Worm (Caenorhabditis elegans): Measurements from ENCODE around the gene fut-4.

DNA sequence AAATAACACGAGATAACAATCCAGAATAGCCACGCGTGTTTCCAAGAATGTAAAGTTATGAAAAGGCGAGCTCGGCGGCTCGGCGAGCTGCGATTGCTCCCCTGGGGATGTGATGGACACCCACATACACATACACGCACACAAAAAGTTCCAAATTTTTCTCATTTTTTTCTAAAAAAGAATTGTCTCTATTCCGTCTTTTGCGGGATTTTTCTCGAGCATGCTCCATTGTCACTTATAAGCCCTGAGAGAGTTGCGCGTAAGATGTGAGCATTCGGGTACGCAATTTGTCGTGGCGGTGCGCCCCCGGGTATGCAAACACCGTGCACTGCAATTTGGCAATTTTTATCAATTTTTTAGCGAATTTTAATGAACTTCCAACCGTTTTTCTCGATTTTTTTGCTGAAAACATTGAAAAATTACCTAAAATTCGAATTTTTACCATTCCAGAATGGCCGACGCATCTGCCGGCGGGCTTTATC, 35.3 kb downstream of the fut-4 start, which contains the start of the genes F08D12.12 and srpa-72:
- TF ChIP-seq lsy-2 (tag; optimal IDR thresholded peaks at IDR 0.05) (peak; percentile 36 to 63), nhr-28 (tag; optimal IDR thresholded peaks at IDR 0.05) (no peak), egl-27 (tag; optimal IDR thresholded peaks at IDR 0.05) (no peak), unc-86 (tag; optimal IDR thresholded peaks at IDR 0.05) (no peak), egl-13 (tag; optimal IDR thresholded peaks at IDR 0.05) (no peak), lin-13 (GFP tag; optimal IDR thresholded peaks at IDR 0.05) (peak; percentile 27), ztf-11 (tag; optimal IDR thresholded peaks at IDR 0.05) (no peak), zag-1 (tag; optimal IDR thresholded peaks at IDR 0.05) (no peak), zip-4 (GFP tag; optimal IDR thresholded peaks at IDR 0.05) (no peak), irx-1 (tag; optimal IDR thresholded peaks at IDR 0.05) (no peak), ces-1 (GFP tag; optimal IDR thresholded peaks at IDR 0.05) (no peak), ets-5 (GFP tag; IDR thresholded peaks at IDR 0.05) (no peak)
